Worm (Caenorhabditis elegans) whole organism, L2 larva: ENCODE results near the gene K07H8.9.

Experiments used
- R02D3.7 ChIP-seq: fragments of 150-350 bp; optimal IDR thresholded peaks from 2 replicates; lab custom pipeline; 2014; ENCODE audit warnings: missing biosample characterization, missing genetic modification characterization
- egl-27 ChIP-seq: sonication (generic microtip); optimal IDR thresholded peaks from 3 replicates; lab custom pipeline; 2017; ENCODE audit warnings: missing biosample characterization, missing genetic modification reagents, missing genetic modification characterization
- fos-1 ChIP-seq: fragments of 150-350 bp; optimal IDR thresholded peaks from 2 replicates; lab custom pipeline; 2014; ENCODE audit warnings: missing biosample characterization, missing genetic modification characterization
- lin-13 ChIP-seq: fragments of 150-350 bp; optimal IDR thresholded peaks from 2 replicates; lab custom pipeline; 2014; ENCODE audit warnings: missing biosample characterization, missing genetic modification reagents, missing genetic modification characterization
- lin-39 ChIP-seq: fragments of 150-350 bp; optimal IDR thresholded peaks from 2 replicates; lab custom pipeline; 2014; ENCODE audit warnings: missing biosample characterization, missing genetic modification reagents, missing genetic modification characterization
- nhr-12 ChIP-seq: fragments of 150-350 bp; optimal IDR thresholded peaks from 2 replicates; lab custom pipeline; 2014; ENCODE audit warnings: missing biosample characterization, missing genetic modification characterization
- nhr-129 ChIP-seq: fragments of 150-350 bp; optimal IDR thresholded peaks from 2 replicates; lab custom pipeline; 2014; ENCODE audit warnings: missing biosample characterization, missing genetic modification characterization
- nhr-237 ChIP-seq: fragments of 150-350 bp; optimal IDR thresholded peaks from 2 replicates; lab custom pipeline; 2014; ENCODE audit warnings: missing biosample characterization, missing genetic modification characterization
- nhr-25 ChIP-seq: fragments of 150-350 bp; sonication (generic microtip); optimal IDR thresholded peaks from 3 replicates; lab custom pipeline; 2014; ENCODE audit warnings: missing biosample characterization, missing genetic modification characterization
- skn-1 ChIP-seq: sonication (generic microtip); optimal IDR thresholded peaks from 2 replicates; lab custom pipeline; 2017; ENCODE audit warnings: missing biosample characterization, missing genetic modification characterization
- unc-62 ChIP-seq: fragments of 150-350 bp; optimal IDR thresholded peaks from 2 replicates; lab custom pipeline; 2014; ENCODE audit warnings: missing biosample characterization, missing genetic modification reagents, missing genetic modification characterization
- ztf-4 ChIP-seq: fragments of 150-350 bp; optimal IDR thresholded peaks from 2 replicates; lab custom pipeline; 2014; ENCODE audit warnings: missing biosample characterization, missing genetic modification characterization

DNA sequence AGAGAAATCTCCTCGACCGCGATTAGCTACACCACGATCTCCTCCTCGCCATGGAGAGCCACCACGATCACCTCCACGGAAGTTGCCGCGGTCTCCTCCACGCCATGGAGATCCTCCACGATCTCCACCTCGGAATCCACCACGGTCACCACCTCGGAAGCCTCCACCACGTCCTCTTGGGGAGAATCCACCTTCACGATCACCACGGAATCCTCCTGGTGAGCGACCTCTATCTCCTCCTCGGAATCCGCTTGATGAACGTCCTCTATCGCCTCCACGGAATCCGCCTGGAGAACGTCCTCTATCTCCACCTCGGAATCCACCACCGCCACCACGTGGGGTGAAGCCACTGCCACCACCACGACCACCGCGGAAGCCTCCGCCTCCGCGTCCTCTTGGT is 2.8 kb upstream of the K07H8.9 start:
- TF ChIP-seq nhr-12 (tag; lab: Kevin White, UChicago) (no peak), egl-27 (no peak), skn-1 (tag; lab: Kevin White, UChicago) (no peak), ztf-4 (tag; lab: Kevin White, UChicago) (no peak), nhr-25 (tag; lab: Kevin White, UChicago) (no peak), unc-62 (GFP tag; lab: Kevin White, UChicago) (no peak), nhr-237 (tag; lab: Kevin White, UChicago) (no peak), lin-39 (no peak), R02D3.7 (no peak), nhr-129 (tag; lab: Kevin White, UChicago) (no peak), fos-1 (no peak), lin-13 (GFP tag; lab: Kevin White, UChicago) (no peak)
